Fruit fly (Drosophila melanogaster) whole organism, embryonic: ENCODE measurements around the gene CG31548.

Experiments
- Awh ChIP-seq: fragments of 200-800 bp; sonication (Bioruptor generic); IDR thresholded peaks from 2 replicates; pipeline ENCODE4, ENCODE4 v1.3.6; 2022; ENCODE audit warnings: missing biosample characterization, missing genetic modification characterization
- B-H2 ChIP-seq: fragments of 200-800 bp; sonication (Bioruptor generic); optimal IDR thresholded peaks from 2 replicates; lab custom pipeline; 2018; ENCODE audit warnings: missing biosample characterization, mild to moderate bottlenecking, missing genetic modification characterization
- CG10209 ChIP-seq: fragments of 200-800 bp; sonication (Bioruptor generic); optimal IDR thresholded peaks from 3 replicates; lab custom pipeline; 2017; ENCODE audit warnings: missing biosample characterization, mild to moderate bottlenecking, missing genetic modification characterization, missing genetic modification reagents
- CG11560 ChIP-seq: fragments of 200-800 bp; sonication (Bioruptor generic); IDR thresholded peaks from 3 replicates; pipeline ENCODE4 v1.3.6; 2022; ENCODE audit warnings: missing biosample characterization, missing genetic modification characterization
- CG12236 ChIP-seq: fragments of 200-800 bp; sonication (Bioruptor generic); optimal IDR thresholded peaks from 2 replicates; lab custom pipeline; 2016; ENCODE audit warnings: missing biosample characterization, missing genetic modification characterization
- CG13123 ChIP-seq: fragments of 200-800 bp; sonication (Bioruptor generic); optimal IDR thresholded peaks from 2 replicates; lab custom pipeline; 2016; ENCODE audit warnings: missing biosample characterization, missing genetic modification characterization
- CG13296 ChIP-seq: fragments of 200-800 bp; sonication (Bioruptor generic); optimal IDR thresholded peaks from 3 replicates; lab custom pipeline; 2018; ENCODE audit warnings: missing biosample characterization, mild to moderate bottlenecking, missing genetic modification characterization
- CG13624 ChIP-seq: fragments of 200-800 bp; sonication (Bioruptor generic); optimal IDR thresholded peaks from 2 replicates; lab custom pipeline; 2016; ENCODE audit warnings: missing biosample characterization, missing genetic modification characterization
- CG14710 ChIP-seq: fragments of 200-800 bp; sonication (Bioruptor generic); optimal IDR thresholded peaks from 3 replicates; lab custom pipeline; 2019; ENCODE audit warnings: missing biosample characterization, mild to moderate bottlenecking, missing genetic modification characterization, moderate library complexity
- CG17612 ChIP-seq: fragments of 200-800 bp; sonication (Bioruptor generic); IDR thresholded peaks from 2 replicates; pipeline ENCODE4 v1.3.6; 2022; ENCODE audit warnings: missing biosample characterization, missing genetic modification characterization
- CG2120 ChIP-seq: fragments of 200-800 bp; sonication (Bioruptor generic); optimal IDR thresholded peaks from 3 replicates; lab custom pipeline; 2016; ENCODE audit warnings: missing biosample characterization, missing genetic modification characterization
- CG2889 ChIP-seq: fragments of 200-800 bp; sonication (Bioruptor generic); IDR thresholded peaks from 3 replicates; pipeline ENCODE4 v1.3.6; 2022; ENCODE audit warnings: missing biosample characterization, missing genetic modification characterization
- CG3281 ChIP-seq: fragments of 200-800 bp; sonication (Bioruptor generic); optimal IDR thresholded peaks from 3 replicates; lab custom pipeline; 2017; ENCODE audit warnings: missing biosample characterization, mild to moderate bottlenecking, missing genetic modification characterization
- CG4328 ChIP-seq: fragments of 200-800 bp; sonication (Bioruptor generic); optimal IDR thresholded peaks from 3 replicates; lab custom pipeline; 2017; ENCODE audit warnings: missing biosample characterization, missing genetic modification reagents, missing genetic modification characterization
- CG4424 ChIP-seq: fragments of 200-800 bp; sonication (Bioruptor generic); optimal IDR thresholded peaks from 3 replicates; lab custom pipeline; 2016; ENCODE audit warnings: missing biosample characterization, missing genetic modification characterization
- CG6175 ChIP-seq: fragments of 200-800 bp; sonication (Bioruptor generic); IDR thresholded peaks from 3 replicates; pipeline ENCODE4 v1.3.6; 2022; ENCODE audit warnings: missing biosample characterization, missing genetic modification characterization
- CG6765 ChIP-seq: fragments of 200-800 bp; sonication (Bioruptor generic); optimal IDR thresholded peaks from 3 replicates; lab custom pipeline; 2017; ENCODE audit warnings: missing biosample characterization, mild to moderate bottlenecking, missing genetic modification characterization
- CG8089 ChIP-seq: fragments of 200-800 bp; sonication (Bioruptor generic); optimal IDR thresholded peaks from 3 replicates; lab custom pipeline; 2016; ENCODE audit warnings: missing biosample characterization, missing genetic modification characterization
- CG9437 ChIP-seq: fragments of 200-800 bp; sonication (Bioruptor generic); optimal IDR thresholded peaks from 2 replicates; lab custom pipeline; 2018; ENCODE audit warnings: missing biosample characterization, mild to moderate bottlenecking, missing genetic modification characterization
- CHES-1-like ChIP-seq: fragments of 200-800 bp; sonication (Bioruptor generic); optimal IDR thresholded peaks from 2 replicates; lab custom pipeline; 2016; ENCODE audit warnings: missing biosample characterization, missing genetic modification characterization
- HLH4C ChIP-seq: fragments of 200-800 bp; sonication (Bioruptor generic); IDR thresholded peaks from 3 replicates; pipeline ENCODE4 v1.3.6; 2022; ENCODE audit warnings: missing biosample characterization, missing genetic modification characterization; ENCODE audit not compliant: partially characterized antibody
- HmgZ ChIP-seq: fragments of 200-800 bp; sonication (Bioruptor generic); optimal IDR thresholded peaks from 2 replicates; lab custom pipeline; 2018; ENCODE audit warnings: missing biosample characterization, mild to moderate bottlenecking, missing genetic modification characterization
- Max ChIP-seq: fragments of 200-800 bp; sonication (Bioruptor generic); optimal IDR thresholded peaks from 2 replicates; lab custom pipeline; 2016; ENCODE audit warnings: missing biosample characterization, mild to moderate bottlenecking, missing genetic modification characterization
- Opbp ChIP-seq: fragments of 200-800 bp; sonication (Bioruptor generic); IDR thresholded peaks from 3 replicates; pipeline ENCODE4 v1.3.6; 2022; ENCODE audit warnings: missing biosample characterization, missing genetic modification characterization; ENCODE audit not compliant: partially characterized antibody
- Spps ChIP-seq: fragments of 200-800 bp; sonication (Bioruptor generic); optimal IDR thresholded peaks from 2 replicates; lab custom pipeline; 2018; ENCODE audit warnings: missing biosample characterization, mild to moderate bottlenecking, missing genetic modification characterization
- Sry-δ ChIP-seq: fragments of 200-800 bp; sonication (Bioruptor generic); optimal IDR thresholded peaks from 2 replicates; lab custom pipeline; 2016; ENCODE audit warnings: missing biosample characterization, missing genetic modification characterization
- Stat92E ChIP-seq, 3 experiments: fragments of >200 bp in 2 of 3; fragments of 200-800 bp in 1 of 3; sonication (Bioruptor generic) in 1 of 3; optimal IDR thresholded peaks; 2 replicates each; lab custom pipeline; 2017 to 2019; ENCODE audit warnings: missing biosample characterization in 3 of 3, missing genetic modification characterization in 3 of 3, mild to moderate bottlenecking in 1 of 3, moderate library complexity in 1 of 3
- Trl ChIP-seq, 3 experiments: fragments of >200 bp in 2 of 3; fragments of 200-800 bp in 1 of 3; sonication (Bioruptor generic) in 1 of 3; optimal IDR thresholded peaks; 2 replicates in 1 of 3; 3 replicates in 2 of 3; lab custom pipeline; 2016 to 2017; ENCODE audit warnings: missing biosample characterization in 1 of 3, missing genetic modification characterization in 1 of 3
- Vsx1 ChIP-seq: fragments of 200-800 bp; sonication (Bioruptor generic); optimal IDR thresholded peaks from 2 replicates; lab custom pipeline; 2017; ENCODE audit warnings: missing biosample characterization, mild to moderate bottlenecking, missing genetic modification characterization, missing genetic modification reagents
- ash1 ChIP-seq: fragments of 200-800 bp; sonication (Bioruptor generic); optimal IDR thresholded peaks from 2 replicates; lab custom pipeline; 2018; ENCODE audit warnings: missing biosample characterization, mild to moderate bottlenecking, missing genetic modification characterization
- bbx ChIP-seq: fragments of 200-800 bp; sonication (Bioruptor generic); IDR thresholded peaks from 2 replicates; pipeline ENCODE4 v1.3.6; 2022; ENCODE audit warnings: missing biosample characterization, missing genetic modification characterization; ENCODE audit not compliant: partially characterized antibody
- cas ChIP-seq: fragments of 200-800 bp; sonication (Bioruptor generic); IDR thresholded peaks from 2 replicates; pipeline ENCODE4 v1.3.6; 2022; ENCODE audit warnings: missing biosample characterization, missing genetic modification characterization
- caup ChIP-seq: fragments of 200-800 bp; sonication (Bioruptor generic); optimal IDR thresholded peaks from 3 replicates; lab custom pipeline; 2017; ENCODE audit warnings: missing biosample characterization, mild to moderate bottlenecking, missing genetic modification characterization, moderate library complexity; ENCODE audit not compliant: severe bottlenecking
- chn ChIP-seq: fragments of 200-800 bp; sonication (Bioruptor generic); optimal IDR thresholded peaks from 2 replicates; lab custom pipeline; 2016; ENCODE audit warnings: missing biosample characterization, missing genetic modification characterization
- corto ChIP-seq: fragments of 200-800 bp; sonication (Bioruptor generic); optimal IDR thresholded peaks from 2 replicates; lab custom pipeline; 2016; ENCODE audit warnings: missing biosample characterization, mild to moderate bottlenecking, missing genetic modification characterization, moderate library complexity
- gfzf ChIP-seq: fragments of 200-800 bp; sonication (Bioruptor generic); optimal IDR thresholded peaks from 2 replicates; lab custom pipeline; 2016; ENCODE audit warnings: missing biosample characterization, mild to moderate bottlenecking, missing genetic modification characterization, moderate library complexity
- gt ChIP-seq: fragments of 200-800 bp; sonication (Bioruptor generic); IDR thresholded peaks from 2 replicates; pipeline ENCODE4 v1.3.6; 2022; ENCODE audit warnings: missing biosample characterization, missing genetic modification characterization
- hb ChIP-seq: fragments of 200-800 bp; sonication (Bioruptor generic); IDR thresholded peaks from 3 replicates; pipeline ENCODE4 v1.3.6; 2022; ENCODE audit warnings: missing biosample characterization, missing genetic modification characterization; ENCODE audit not compliant: partially characterized antibody
- nerfin-2 ChIP-seq: fragments of 200-800 bp; sonication (Bioruptor generic); IDR thresholded peaks from 2 replicates; pipeline ENCODE4 v1.3.6; 2022; ENCODE audit warnings: missing biosample characterization, missing genetic modification characterization; ENCODE audit not compliant: partially characterized antibody
- nom ChIP-seq: fragments of 200-800 bp; sonication (Bioruptor generic); optimal IDR thresholded peaks from 2 replicates; lab custom pipeline; 2017; ENCODE audit warnings: missing biosample characterization, missing genetic modification characterization, mild to moderate bottlenecking, moderate library complexity, missing genetic modification reagents
- oc ChIP-seq: fragments of 200-800 bp; sonication (Bioruptor generic); optimal IDR thresholded peaks from 2 replicates; lab custom pipeline; 2018; ENCODE audit warnings: missing biosample characterization, mild to moderate bottlenecking, missing genetic modification characterization, moderate library complexity
- odd ChIP-seq: fragments of 200-800 bp; sonication (Bioruptor generic); optimal IDR thresholded peaks from 2 replicates; lab custom pipeline; 2017; ENCODE audit warnings: missing biosample characterization, mild to moderate bottlenecking, missing genetic modification characterization
- otp ChIP-seq: fragments of 200-800 bp; sonication (Bioruptor generic); IDR thresholded peaks from 3 replicates; pipeline ENCODE4, ENCODE4 v1.3.6; 2022; ENCODE audit warnings: missing biosample characterization, missing genetic modification characterization
- rib ChIP-seq: fragments of 200-800 bp; sonication (Bioruptor generic); IDR thresholded peaks from 2 replicates; pipeline ENCODE4 v1.3.6; 2022; ENCODE audit warnings: missing biosample characterization, missing genetic modification characterization
- row ChIP-seq: fragments of 200-800 bp; sonication (Bioruptor generic); IDR thresholded peaks from 3 replicates; pipeline ENCODE4 v1.3.6; 2022; ENCODE audit warnings: missing biosample characterization, missing genetic modification characterization
- sima ChIP-seq: fragments of 200-800 bp; sonication (Bioruptor generic); optimal IDR thresholded peaks from 2 replicates; lab custom pipeline; 2016; ENCODE audit warnings: missing biosample characterization, missing genetic modification characterization
- so ChIP-seq: fragments of 200-800 bp; sonication (Bioruptor generic); IDR thresholded peaks from 3 replicates; pipeline ENCODE4 v1.3.6; 2022; ENCODE audit warnings: missing biosample characterization, missing genetic modification characterization
- vvl ChIP-seq: fragments of 200-800 bp; sonication (Bioruptor generic); IDR thresholded peaks from 2 replicates; pipeline ENCODE4 v1.3.6; 2022; ENCODE audit warnings: missing biosample characterization, missing genetic modification characterization

The CG31548 gene

DNA sequence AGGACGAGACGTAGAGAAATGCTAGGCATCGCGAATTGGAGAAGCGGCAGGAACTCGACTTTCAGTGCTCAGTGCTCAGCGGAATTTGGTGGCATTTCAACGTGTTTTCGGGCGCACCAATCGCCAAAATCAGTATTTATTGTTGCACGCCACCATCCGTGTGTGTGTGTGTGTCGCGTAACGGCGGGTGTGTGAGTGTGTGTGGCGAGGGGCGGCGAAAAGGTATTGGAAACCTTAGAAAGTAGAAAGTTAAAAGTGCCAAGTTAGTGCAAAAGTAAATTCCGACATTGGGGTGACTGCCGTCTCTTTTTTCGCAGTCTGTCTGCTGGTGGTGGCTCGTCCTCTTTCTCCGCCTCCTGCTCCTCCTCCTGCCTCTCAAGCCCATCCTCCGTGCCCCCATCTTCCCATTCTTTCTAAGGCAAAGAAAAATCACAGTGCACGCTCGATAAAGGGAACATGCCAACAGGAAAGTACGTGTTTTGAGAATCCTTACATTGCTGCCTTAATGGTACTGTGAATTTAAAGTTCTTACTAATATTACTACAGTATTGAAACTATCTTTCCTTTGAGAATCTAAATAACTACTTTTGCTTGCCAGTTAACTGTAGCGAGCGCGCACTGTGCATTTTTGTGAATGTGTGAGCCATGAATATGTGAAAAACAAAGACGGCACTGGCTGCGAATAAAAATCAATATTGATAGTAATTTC, 49.6 kb upstream of the CG31548 start (continued):
- TF ChIP-seq HmgZ (tag; lab: Kevin White, UChicago) (no peak), CG17612 (GFP tag; lab: Robert Waterston, UW) (no peak), row (peak; percentile 80), vvl (GFP tag; lab: Robert Waterston, UW) (peak; percentile 65), oc (no peak), CG2120 (peak; percentile 73), cas (GFP tag; lab: Robert Waterston, UW) (no peak), corto (GFP tag; lab: Kevin White, UChicago) (no peak), ash1 (GFP tag; lab: Kevin White, UChicago) (no peak), CG13123 (no peak), hb (no peak), Stat92E (GFP tag; optimal IDR thresholded peaks at IDR 0.05; lab: Kevin White, UChicago) (no peak), nerfin-2 (GFP tag; lab: Robert Waterston, UW) (no peak), gfzf (no peak), Opbp (GFP tag; lab: Robert Waterston, UW) (no peak), Vsx1 (GFP tag; lab: Kevin White, UChicago) (peak; percentile 15), CG9437 (peak; percentile 26), caup (GFP tag; lab: Kevin White, UChicago) (peak; percentile 42), rib (GFP tag; lab: Robert Waterston, UW) (no peak), CG4424 (GFP tag; lab: Kevin White, UChicago) (peak; percentile 24), gt (no peak), CG11560 (tag; lab: Robert Waterston, UW) (0 out of 3 replicates have a peak, but pooled peaks have one; percentile 29), CG2889 (0 out of 3 replicates have a peak, but pooled peaks have one; percentile 22), nom (no peak), Awh (peak; percentile 75), so (GFP tag; lab: Robert Waterston, UW) (0 out of 3 replicates have a peak, but pooled peaks have one; percentile 30), bbx (GFP tag; lab: Robert Waterston, UW) (no peak), CG12236 (GFP tag; lab: Kevin White, UChicago) (no peak), odd (GFP tag; lab: Kevin White, UChicago) (no peak), Trl (optimal IDR thresholded peaks at IDR 0.05; lab: Kevin White, UChicago) (no peak), Trl (GFP tag; optimal IDR thresholded peaks at IDR 0.05; lab: Kevin White, UChicago) (no peak), CG14710 (tag; lab: Kevin White, UChicago) (no peak), CG13624 (peak; percentile 50), CG10209 (GFP tag; lab: Kevin White, UChicago) (peak; percentile 42), Sry-δ (GFP tag; lab: Kevin White, UChicago) (no peak), sima (GFP tag; lab: Kevin White, UChicago) (no peak), Spps (tag; lab: Kevin White, UChicago) (no peak), CG6765 (GFP tag; lab: Kevin White, UChicago) (no peak), CG13296 (GFP tag; lab: Kevin White, UChicago) (peak; percentile 39), CHES-1-like (GFP tag; lab: Kevin White, UChicago) (no peak), CG8089 (GFP tag; lab: Kevin White, UChicago) (no peak), otp (GFP tag; lab: Robert Waterston, UW) (0 out of 3 replicates have a peak, but pooled peaks have one; percentile 35), CG3281 (GFP tag; lab: Kevin White, UChicago) (peak; percentile 60), chn (GFP tag; lab: Kevin White, UChicago) (peak; percentile 25), CG4328 (no peak), Max (no peak), CG6175 (GFP tag; lab: Robert Waterston, UW) (no peak), HLH4C (no peak), B-H2 (GFP tag; lab: Kevin White, UChicago) (no peak)
